Worm (Caenorhabditis elegans): ENCODE data around the gene T20D4.15.
"Not testable (repeated sequence)": the region's sequence is repeated elsewhere in the genome, so short reads cannot be mapped to it uniquely, and the experiment has no call there.

T20D4.15 gene

DNA sequence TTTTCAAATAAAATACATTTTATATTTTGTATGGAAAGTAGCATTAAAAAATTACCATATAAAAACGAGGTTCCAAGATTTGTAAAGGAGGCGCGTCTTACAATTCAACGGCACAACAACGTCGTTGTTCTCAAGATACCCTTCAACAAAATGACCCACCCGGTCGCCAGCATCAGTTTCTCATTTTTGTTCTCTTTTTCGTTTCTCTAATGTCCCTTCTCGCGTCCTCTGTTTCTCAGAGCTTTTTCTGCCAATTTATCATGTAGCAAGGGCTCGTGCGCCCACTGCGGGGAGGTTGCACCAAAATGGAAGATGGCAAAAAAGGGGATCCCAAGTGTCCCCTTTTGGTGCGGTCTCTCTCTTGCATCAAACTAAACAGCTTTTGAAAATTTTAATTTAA, 15.0 kb upstream of the T20D4.15 start:
- TF ChIP-seq snpc-4 (tag; optimal IDR thresholded peaks at IDR 0.05): no peak
- TF ChIP-seq zip-4 (GFP tag; optimal IDR thresholded peaks at IDR 0.05): no peak
- peak; percentile 14 for TF ChIP-seq dsc-1 (tag; optimal IDR thresholded peaks at IDR 0.05)
- no peak for TF ChIP-seq dpl-1 (GFP tag; optimal IDR thresholded peaks at IDR 0.05)
- no peak for TF ChIP-seq rnt-1 (tag; optimal IDR thresholded peaks at IDR 0.05)

- TF ChIP-seq isw-1 (GFP tag; IDR thresholded peaks at IDR 0.05) (no peak), jun-1 (tag; optimal IDR thresholded peaks at IDR 0.05) (no peak), elt-3 (tag; optimal IDR thresholded peaks at IDR 0.05) (no peak), mef-2 (tag; optimal IDR thresholded peaks at IDR 0.05) (no peak), unc-98 (GFP tag; IDR thresholded peaks at IDR 0.05) (no peak), snu-23 (GFP tag; optimal IDR thresholded peaks at IDR 0.05) (no peak), dsc-1 (tag; optimal IDR thresholded peaks at IDR 0.05) (no peak), nhr-71 (tag; optimal IDR thresholded peaks at IDR 0.05) (no peak), hpl-2 (GFP tag; optimal IDR thresholded peaks at IDR 0.05) (no peak), egl-27 (tag; optimal IDR thresholded peaks at IDR 0.05) (no peak), nhr-84 (tag; optimal IDR thresholded peaks at IDR 0.05) (no peak), dpl-1 (GFP tag; optimal IDR thresholded peaks at IDR 0.05) (no peak), lin-15B (tag; optimal IDR thresholded peaks at IDR 0.05) (no peak), C16A3.4 (tag; optimal IDR thresholded peaks at IDR 0.05) (no peak), hlh-17 (GFP tag; optimal IDR thresholded peaks at IDR 0.05; ENCODE audit: borderline replicate concordance) (no peak), hlh-4 (tag; optimal IDR thresholded peaks at IDR 0.05) (no peak)
Observed at ce11 chrV:3408602-3409001, 14.1 kb upstream of the T20D4.15 start, which contains the start of gene T20D4.7. T20D4.7 (plus strand) TSS chrV:3408902.

- not testable (repeated sequence) for TF ChIP-seq mef-2 (tag; optimal IDR thresholded peaks at IDR 0.05); Y116A8C.19 (tag; optimal IDR thresholded peaks at IDR 0.05; ENCODE audit: borderline replicate concordance); mab-9 (GFP tag; IDR thresholded peaks at IDR 0.05)
Observed at ce11 chrV:3399952-3400351, 5.4 kb upstream of the T20D4.15 start, which contains the start of gene T20D4.10. T20D4.10 (plus strand) TSS chrV:3400252.

- TF ChIP-seq lin-35 (GFP tag; optimal IDR thresholded peaks at IDR 0.05): no peak
- TF ChIP-seq skn-1 (tag; optimal IDR thresholded peaks at IDR 0.05): no peak
- TF ChIP-seq nhr-12 (tag; optimal IDR thresholded peaks at IDR 0.05): no peak
- no peak for TF ChIP-seq nhr-11 (tag; optimal IDR thresholded peaks at IDR 0.05)
- TF ChIP-seq aly-2 (tag; optimal IDR thresholded peaks at IDR 0.05): no peak
- TF ChIP-seq nhr-19 (GFP tag; conservative IDR thresholded peaks at IDR 0.05): no peak
- TF ChIP-seq lsy-2 (tag; optimal IDR thresholded peaks at IDR 0.05): no peak
- TF ChIP-seq snpc-4 (tag; optimal IDR thresholded peaks at IDR 0.05): no peak
Observed at ce11 chrV:3398314-3398713, 3.8 kb upstream of the T20D4.15 start, which contains the start of gene T20D4.11. T20D4.11 (plus strand) TSS chrV:3398690.

ce11 chrV:3396765-3397164, 2.2 kb upstream of the T20D4.15 start, which contains the start of gene T20D4.12:
T20D4.12 (plus strand) TSS chrV:3397065.
- not testable (repeated sequence) for TF ChIP-seq mef-2, dsc-1, lin-39 (tag; optimal IDR thresholded peaks at IDR 0.05)

ce11 chrV:3394065-3394464, 479 bp downstream of the T20D4.15 start:
- no peak for TF ChIP-seq lin-13 (GFP tag; optimal IDR thresholded peaks at IDR 0.05)
- TF ChIP-seq efl-1 (optimal IDR thresholded peaks at IDR 0.05): no peak
- peak in 1 of 2 experiments; percentile 62 for TF ChIP-seq efl-1 (GFP tag; optimal IDR thresholded peaks at IDR 0.05 in 1 of 2)

Data from whole organism, L1 larva.